Fruit fly (Drosophila melanogaster): Measurements from ENCODE around the gene CG2924.

CG2924 gene

DNA sequence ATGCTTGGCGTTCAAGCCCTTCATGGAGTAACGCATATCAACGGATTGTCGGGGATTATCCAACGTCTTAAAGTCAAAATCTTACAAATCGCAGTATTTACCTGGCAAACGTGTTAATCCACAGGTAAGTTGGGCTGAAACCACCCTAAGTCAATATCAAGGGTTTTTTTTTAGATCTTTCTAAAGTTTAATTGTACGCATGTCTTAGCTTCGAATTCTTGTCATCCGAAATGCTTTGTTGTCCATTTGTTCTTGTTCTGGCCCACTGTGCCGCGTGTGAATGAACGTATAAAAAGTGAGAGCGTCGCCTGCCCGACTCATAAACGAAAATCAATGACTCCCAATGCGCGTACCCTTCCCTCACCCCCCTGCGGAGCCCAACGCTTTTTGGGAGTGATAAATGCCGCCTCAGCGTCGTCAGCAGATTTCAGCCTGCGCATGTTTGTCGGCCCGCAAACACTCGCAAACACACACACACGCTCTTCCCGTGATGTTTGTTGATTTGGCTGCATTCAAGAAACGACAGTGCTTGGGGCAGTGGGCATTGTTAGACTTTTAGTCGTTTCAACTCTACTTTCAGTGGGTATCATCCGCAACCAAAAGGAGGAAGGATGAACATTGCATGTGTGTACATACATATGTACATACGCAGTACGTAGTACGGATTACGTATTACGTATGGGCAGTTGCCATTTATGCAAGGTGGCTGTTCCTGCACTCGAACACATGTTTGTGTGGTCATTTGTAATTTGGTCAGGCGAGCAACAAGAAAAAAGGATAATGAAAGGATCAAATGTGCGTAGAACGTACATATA, 25.9 kb upstream of the CG2924 start (continued):
- TF ChIP-seq CG4282 (GFP tag; optimal IDR thresholded peaks at IDR 0.05) (peak; percentile 83), Oaz (GFP tag; IDR thresholded peaks at IDR 0.05) (peak; percentile 51), CG7556 (GFP tag; optimal IDR thresholded peaks at IDR 0.05) (peak; percentile 98), NfI (GFP tag; optimal IDR thresholded peaks at IDR 0.05) (peak; percentile 89), maf-S (GFP tag; optimal IDR thresholded peaks at IDR 0.05) (peak; percentile 89), Hr39 (optimal IDR thresholded peaks at IDR 0.05) (no peak), eve (GFP tag; optimal IDR thresholded peaks at IDR 0.05) (peak; percentile 33 to 99), HLH54F (GFP tag; optimal IDR thresholded peaks at IDR 0.05) (peak; percentile 93), Jarid2 (GFP tag; optimal IDR thresholded peaks at IDR 0.05) (peak; percentile 78), CG10321 (GFP tag; IDR thresholded peaks at IDR 0.05) (peak; percentile 31; the same call in 1 of the 2 replicates), chinmo (GFP tag; IDR thresholded peaks at IDR 0.05; ENCODE audit: partially characterized antibody) (peak; percentile 85; the same call in 3 of the 4 replicates), D (optimal IDR thresholded peaks at IDR 0.05) (no peak), D (GFP tag; optimal IDR thresholded peaks at IDR 0.05) (peak; percentile 94), Atf6 (GFP tag; IDR thresholded peaks at IDR 0.05) (peak; percentile 87), CG3281 (GFP tag; optimal IDR thresholded peaks at IDR 0.05) (peak; percentile 93), lab (GFP tag; optimal IDR thresholded peaks at IDR 0.05) (peak; percentile 93), ftz-f1 (GFP tag; optimal IDR thresholded peaks at IDR 0.05) (no peak), CG4707 (GFP tag; optimal IDR thresholded peaks at IDR 0.05) (peak; percentile 98), CG1233 (GFP tag; optimal IDR thresholded peaks at IDR 0.05) (peak; percentile 91), chn (GFP tag; optimal IDR thresholded peaks at IDR 0.05) (peak; percentile 93), Dbx (GFP tag; IDR thresholded peaks at IDR 0.05) (no peak; the same call in 1 of the 3 replicates), sima (GFP tag; optimal IDR thresholded peaks at IDR 0.05) (peak; percentile 78), lilli (GFP tag; optimal IDR thresholded peaks at IDR 0.05) (peak; percentile 93), Trl (optimal IDR thresholded peaks at IDR 0.05) (peak in 1 of 2 experiments; percentile 66), Trl (GFP tag; optimal IDR thresholded peaks at IDR 0.05) (peak; percentile 93), inv (GFP tag; IDR thresholded peaks at IDR 0.05; ENCODE audit: partially characterized antibody) (no peak), YL-1 (GFP tag; optimal IDR thresholded peaks at IDR 0.05) (peak; percentile 77), CG15269 (tag; optimal IDR thresholded peaks at IDR 0.05) (peak; percentile 94), HmgZ (tag; optimal IDR thresholded peaks at IDR 0.05) (peak; percentile 90), tio (GFP tag; optimal IDR thresholded peaks at IDR 0.05) (peak; percentile 96), HLH4C (GFP tag; IDR thresholded peaks at IDR 0.05; ENCODE audit: partially characterized antibody) (no peak), CG17328 (GFP tag; IDR thresholded peaks at IDR 0.05) (peak; percentile 72), CG14441 (GFP tag; IDR thresholded peaks at IDR 0.05) (peak; percentile 77), Abd-B (GFP tag; optimal IDR thresholded peaks at IDR 0.05) (peak; percentile 94), PHDP (tag; optimal IDR thresholded peaks at IDR 0.05) (peak; percentile 93), CG6654 (GFP tag; optimal IDR thresholded peaks at IDR 0.05) (peak; percentile 85), CG12744 (GFP tag; optimal IDR thresholded peaks at IDR 0.05) (peak; percentile 92), sna (GFP tag; IDR thresholded peaks at IDR 0.05; ENCODE audit: partially characterized antibody) (no peak), B-H1 (GFP tag; IDR thresholded peaks at IDR 0.05) (no peak; the same call in 1 of the 3 replicates), sisA (GFP tag; IDR thresholded peaks at IDR 0.05) (peak; percentile 77), esg (GFP tag; conservative IDR thresholded peaks at IDR 0.05) (peak; percentile 82), Doc3 (GFP tag; IDR thresholded peaks at IDR 0.05; ENCODE audit: partially characterized antibody) (no peak), br (optimal IDR thresholded peaks at IDR 0.05) (no peak), CG10209 (GFP tag; optimal IDR thresholded peaks at IDR 0.05) (peak; percentile 96), jumu (GFP tag; optimal IDR thresholded peaks at IDR 0.05) (peak; percentile 96), Hsf (GFP tag; optimal IDR thresholded peaks at IDR 0.05) (peak; percentile 94), al (GFP tag; IDR thresholded peaks at IDR 0.05) (peak; percentile 69), kay (GFP tag; optimal IDR thresholded peaks at IDR 0.05) (peak; percentile 88), CG7928 (GFP tag; optimal IDR thresholded peaks at IDR 0.05) (peak; percentile 66), ken (GFP tag; IDR thresholded peaks at IDR 0.05) (peak; percentile 73; the same call in 2 of the 3 replicates)

Data from whole organism, embryonic.